Fruit fly (Drosophila melanogaster): Measurements from ENCODE around the gene S6k.
A peak's percentile ranks its signal among the peaks of the same experiment; 100 is the strongest.

The S6k gene

DNA sequence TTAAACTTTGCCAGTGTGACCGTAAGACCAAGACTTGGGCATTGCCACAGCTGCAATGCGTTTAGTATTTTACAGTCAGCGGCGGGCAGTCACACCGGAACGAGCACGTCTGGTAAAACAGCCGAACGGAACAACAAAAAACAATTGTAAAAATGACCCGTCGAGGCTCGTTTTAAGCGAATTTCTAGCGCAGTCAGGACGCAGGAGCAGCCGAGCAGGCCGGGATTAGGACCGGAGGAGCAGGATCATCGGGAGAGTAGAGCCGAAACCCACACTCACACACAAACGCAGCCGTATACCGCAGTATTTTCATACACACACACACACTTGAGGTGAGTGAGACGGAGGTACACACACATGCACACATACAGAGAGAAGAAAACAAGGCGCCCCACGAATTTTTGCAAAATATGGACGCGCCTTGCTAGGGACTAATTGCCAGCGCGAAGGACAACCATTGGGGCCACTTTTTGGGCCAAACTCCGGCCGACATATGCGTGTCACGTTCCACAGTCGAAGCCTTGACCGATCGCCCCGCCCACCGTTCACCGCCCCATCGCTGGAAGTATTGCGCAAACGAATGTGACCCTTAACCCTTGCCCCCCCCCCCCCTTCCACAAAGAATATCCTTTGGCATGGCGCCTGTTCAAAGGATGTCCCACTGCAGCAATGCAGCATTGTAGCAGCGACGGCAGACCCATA, 57.7 kb downstream of the S6k start, which contains the start of gene Usp47 (continued):
- no peak; the same call in 1 of the 2 replicates for TF ChIP-seq bbx (GFP tag; IDR thresholded peaks at IDR 0.05; ENCODE audit: partially characterized antibody)
- TF ChIP-seq lola (GFP tag; optimal IDR thresholded peaks at IDR 0.05): no peak
- no peak for TF ChIP-seq wek (GFP tag; optimal IDR thresholded peaks at IDR 0.05)
- TF ChIP-seq CG17359 (tag; optimal IDR thresholded peaks at IDR 0.05): no peak
- TF ChIP-seq MESR4 (GFP tag; optimal IDR thresholded peaks at IDR 0.05): peak; percentile 89
- peak; percentile 20 for TF ChIP-seq nom (GFP tag; optimal IDR thresholded peaks at IDR 0.05)
- TF ChIP-seq CG13287 (GFP tag; IDR thresholded peaks at IDR 0.05; ENCODE audit: partially characterized antibody): peak; percentile 47; the same call in 1 of the 2 replicates
- no peak for TF ChIP-seq Oaz (GFP tag; IDR thresholded peaks at IDR 0.05)
- no peak for TF ChIP-seq gro (GFP tag; optimal IDR thresholded peaks at IDR 0.05)
- no peak for TF ChIP-seq otp (GFP tag; IDR thresholded peaks at IDR 0.05)
- TF ChIP-seq CG8924 (tag; optimal IDR thresholded peaks at IDR 0.05): peak; percentile 11
- no peak for TF ChIP-seq exex (tag; optimal IDR thresholded peaks at IDR 0.05)
- no peak for TF ChIP-seq en (GFP tag; optimal IDR thresholded peaks at IDR 0.05)
- peak in 1 of 2 experiments; percentile 29 for TF ChIP-seq crp (GFP tag; optimal IDR thresholded peaks at IDR 0.05)
- no peak for TF ChIP-seq ssp (GFP tag; IDR thresholded peaks at IDR 0.05)
- TF ChIP-seq CG11723 (GFP tag; optimal IDR thresholded peaks at IDR 0.05): no peak
- no peak for TF ChIP-seq CG7556 (GFP tag; optimal IDR thresholded peaks at IDR 0.05)
- no peak for TF ChIP-seq CG10959 (GFP tag; IDR thresholded peaks at IDR 0.05)
- TF ChIP-seq CHES-1-like (GFP tag; optimal IDR thresholded peaks at IDR 0.05): peak; percentile 31
- no peak for TF ChIP-seq PHDP (tag; optimal IDR thresholded peaks at IDR 0.05)
- TF ChIP-seq Sry-β (GFP tag; optimal IDR thresholded peaks at IDR 0.05): no peak
- no peak for TF ChIP-seq pum (GFP tag; optimal IDR thresholded peaks at IDR 0.05)
- no peak for TF ChIP-seq run (tag; optimal IDR thresholded peaks at IDR 0.05)
- no peak for TF ChIP-seq peb (GFP tag; IDR thresholded peaks at IDR 0.05)
- TF ChIP-seq Dbx (GFP tag; IDR thresholded peaks at IDR 0.05): no peak
- no peak for TF ChIP-seq CG4404 (GFP tag; IDR thresholded peaks at IDR 0.05)
- no peak for TF ChIP-seq CG32772 (GFP tag; IDR thresholded peaks at IDR 0.05)
- no peak for TF ChIP-seq Atf3 (GFP tag; optimal IDR thresholded peaks at IDR 0.05)
- no peak for TF ChIP-seq nau (GFP tag; optimal IDR thresholded peaks at IDR 0.05)
- TF ChIP-seq lmd (GFP tag; IDR thresholded peaks at IDR 0.05): no peak
- TF ChIP-seq Aef1 (GFP tag; IDR thresholded peaks at IDR 0.05): no peak
- TF ChIP-seq Deaf1 (tag; optimal IDR thresholded peaks at IDR 0.05): peak; percentile 73
- TF ChIP-seq CG15696 (tag; optimal IDR thresholded peaks at IDR 0.05): no peak
- TF ChIP-seq Jarid2 (GFP tag; optimal IDR thresholded peaks at IDR 0.05): peak; percentile 59
- no peak for TF ChIP-seq jigr1 (GFP tag; IDR thresholded peaks at IDR 0.05)
- no peak for TF ChIP-seq CG13775 (GFP tag; optimal IDR thresholded peaks at IDR 0.05)
- TF ChIP-seq NC2β (GFP tag; optimal IDR thresholded peaks at IDR 0.05): peak; percentile 34
- no peak for TF ChIP-seq CG10462 (GFP tag; optimal IDR thresholded peaks at IDR 0.05)
- no peak for TF ChIP-seq CG7987 (GFP tag; optimal IDR thresholded peaks at IDR 0.05)
- no peak for TF ChIP-seq fd96Cb (tag; optimal IDR thresholded peaks at IDR 0.05)
- no peak for TF ChIP-seq CG9932 (GFP tag; IDR thresholded peaks at IDR 0.05)
- peak; percentile 33; the same call in 1 of the 2 replicates for TF ChIP-seq vvl (GFP tag; IDR thresholded peaks at IDR 0.05)
- no peak; the same call in 1 of the 2 replicates for TF ChIP-seq Scr (GFP tag; IDR thresholded peaks at IDR 0.05; ENCODE audit: partially characterized antibody)
- TF ChIP-seq ham (GFP tag; IDR thresholded peaks at IDR 0.05): no peak
- TF ChIP-seq stwl (tag; optimal IDR thresholded peaks at IDR 0.05): peak; percentile 32
- TF ChIP-seq Dfd (GFP tag; optimal IDR thresholded peaks at IDR 0.05): no peak
- no peak for TF ChIP-seq CG3281 (GFP tag; optimal IDR thresholded peaks at IDR 0.05)
- TF ChIP-seq ab (GFP tag; optimal IDR thresholded peaks at IDR 0.05): no peak
- no peak for TF ChIP-seq crc (GFP tag; optimal IDR thresholded peaks at IDR 0.05)

Measured in whole organism, embryonic.